Worm (Caenorhabditis elegans) whole organism, young adult: ENCODE measurements around the gene nbs-1.
A peak's percentile ranks its signal among the peaks of the same experiment; 100 is the strongest.

ENCODE experiments used
- B0336.3 ChIP-seq: fragments of 200-800 bp; sonication (Bioruptor generic); IDR thresholded peaks from 2 replicates; pipeline ENCODE4 v1.3.6; 2022; ENCODE audit warnings: missing genetic modification characterization, missing compliant biosample characterization
- C17E4.6 ChIP-seq: fragments of 200-800 bp; sonication (Bioruptor generic); IDR thresholded peaks from 2 replicates; pipeline ENCODE4 v1.3.6; 2022; ENCODE audit warnings: missing genetic modification reagents, missing genetic modification characterization, missing compliant biosample characterization
- F33H1.4 ChIP-seq: fragments of 200-800 bp; sonication (Bioruptor generic); IDR thresholded peaks from 2 replicates; pipeline ENCODE4 v1.3.6; 2022; ENCODE audit warnings: missing genetic modification reagents, missing genetic modification characterization, missing compliant biosample characterization
- F37B4.10 ChIP-seq: fragments of 200-800 bp; sonication (Bioruptor generic); IDR thresholded peaks from 2 replicates; pipeline ENCODE4 v1.3.6; 2022; ENCODE audit warnings: missing genetic modification characterization, missing compliant biosample characterization
- F39B2.1 ChIP-seq: fragments of 200-800 bp; sonication (Bioruptor generic); IDR thresholded peaks from 2 replicates; pipeline ENCODE4 v1.3.6; 2022; ENCODE audit warnings: missing genetic modification reagents, missing genetic modification characterization, missing compliant biosample characterization
- F57A8.1 ChIP-seq: fragments of 200-800 bp; sonication (Bioruptor generic); optimal IDR thresholded peaks from 2 replicates; lab custom pipeline; 2018; ENCODE audit warnings: mild to moderate bottlenecking, missing genetic modification characterization, moderate library complexity, missing compliant biosample characterization
- T26A5.8 ChIP-seq: sonication (generic microtip); optimal IDR thresholded peaks from 2 replicates; lab custom pipeline; 2016; ENCODE audit warnings: missing genetic modification characterization, missing compliant biosample characterization
- Y53G8AR.9 ChIP-seq: fragments of 200-800 bp; sonication (Bioruptor generic); conservative IDR thresholded peaks from 2 replicates; pipeline ENCODE4 v1.3.6; 2022; ENCODE audit warnings: missing genetic modification reagents, missing genetic modification characterization, missing compliant biosample characterization
- Y56A3A.18 ChIP-seq: fragments of 200-800 bp; sonication (Bioruptor generic); IDR thresholded peaks from 2 replicates; pipeline ENCODE4 v1.3.6; 2022; ENCODE audit warnings: missing genetic modification reagents, missing genetic modification characterization, missing compliant biosample characterization
- Y95B8A.8 ChIP-seq: fragments of 200-800 bp; sonication (Bioruptor generic); IDR thresholded peaks from 2 replicates; pipeline ENCODE4 v1.3.6; 2022; ENCODE audit warnings: missing genetic modification reagents, missing genetic modification characterization, missing compliant biosample characterization
- ama-1 ChIP-seq, 3 experiments: fragments of 150-350 bp in 1 of 3; sonication (generic microtip) in 2 of 3; optimal IDR thresholded peaks; 2 replicates each; lab custom pipeline; 2014 to 2018; ENCODE audit warnings: missing biosample characterization in 2 of 3, missing genetic modification characterization in 2 of 3, missing genetic modification reagents in 2 of 3
- athp-1 ChIP-seq: sonication (generic microtip); optimal IDR thresholded peaks from 2 replicates; lab custom pipeline; 2017; ENCODE audit warnings: mild to moderate bottlenecking, missing genetic modification characterization, missing compliant biosample characterization
- attf-3 ChIP-seq: fragments of 200-800 bp; sonication (Bioruptor generic); conservative IDR thresholded peaks from 2 replicates; pipeline ENCODE4 v1.3.6; 2022; ENCODE audit warnings: missing genetic modification reagents, missing genetic modification characterization, missing compliant biosample characterization
- attf-6 ChIP-seq: fragments of 200-800 bp; sonication (Bioruptor generic); IDR thresholded peaks from 2 replicates; pipeline ENCODE4 v1.3.6; 2022; ENCODE audit warnings: missing genetic modification reagents, missing genetic modification characterization, missing compliant biosample characterization
- ceh-100 ChIP-seq: fragments of 200-800 bp; sonication (Bioruptor generic); IDR thresholded peaks from 2 replicates; pipeline ENCODE4 v1.3.6; 2022; ENCODE audit warnings: missing genetic modification reagents, missing genetic modification characterization, missing compliant biosample characterization
- chd-7 ChIP-seq: sonication (generic microtip); optimal IDR thresholded peaks from 2 replicates; lab custom pipeline; 2016; ENCODE audit warnings: mild to moderate bottlenecking, missing genetic modification characterization, moderate library complexity, missing compliant biosample characterization
- efl-1 ChIP-seq: fragments of 150-350 bp; optimal IDR thresholded peaks from 2 replicates; lab custom pipeline; 2014; ENCODE audit warnings: missing biosample characterization, missing genetic modification reagents, missing genetic modification characterization
- ekl-4 ChIP-seq: fragments of 200-800 bp; sonication (Bioruptor generic); IDR thresholded peaks from 2 replicates; pipeline ENCODE4 v1.3.6; 2022; ENCODE audit warnings: missing genetic modification reagents, missing genetic modification characterization, missing compliant biosample characterization
- fkh-3 ChIP-seq: sonication (generic microtip); optimal IDR thresholded peaks from 2 replicates; lab custom pipeline; 2016; ENCODE audit warnings: mild to moderate bottlenecking, missing genetic modification characterization, missing compliant biosample characterization
- him-1 ChIP-seq: sonication (generic microtip); optimal IDR thresholded peaks from 2 replicates; lab custom pipeline; 2016; ENCODE audit warnings: missing genotype, missing genetic modification reagents, missing genetic modification characterization, missing compliant biosample characterization
- hlh-12 ChIP-seq: sonication (generic microtip); optimal IDR thresholded peaks from 2 replicates; lab custom pipeline; 2016; ENCODE audit warnings: missing genetic modification characterization, missing compliant biosample characterization
- hmg-1.2 ChIP-seq: fragments of 200-800 bp; sonication (Bioruptor generic); IDR thresholded peaks from 2 replicates; pipeline ENCODE4 v1.3.6; 2022; ENCODE audit warnings: missing genetic modification reagents, missing genetic modification characterization, missing compliant biosample characterization
- hrde-1 ChIP-seq: sonication (generic microtip); optimal IDR thresholded peaks from 2 replicates; lab custom pipeline; 2016; ENCODE audit warnings: missing genetic modification characterization, mild to moderate bottlenecking, missing compliant biosample characterization, moderate library complexity, missing genotype, missing genetic modification reagents, borderline replicate concordance
- hsf-1 ChIP-seq: fragments of 200-800 bp; sonication (Bioruptor generic); IDR thresholded peaks from 2 replicates; pipeline ENCODE4 v1.3.6; 2022; ENCODE audit warnings: missing genetic modification reagents, missing genetic modification characterization, missing compliant biosample characterization
- lag-1 ChIP-seq: fragments of 200-800 bp; sonication (Bioruptor generic); IDR thresholded peaks from 2 replicates; pipeline ENCODE4 v1.3.6; 2022; ENCODE audit warnings: missing genetic modification reagents, missing genetic modification characterization, missing compliant biosample characterization
- lin-26 ChIP-seq: fragments of 200-800 bp; sonication (Bioruptor generic); IDR thresholded peaks from 2 replicates; pipeline ENCODE4 v1.3.6; 2022; ENCODE audit warnings: missing genetic modification reagents, missing genetic modification characterization, missing compliant biosample characterization
- lin-54 ChIP-seq: fragments of 200-800 bp; sonication (Bioruptor generic); optimal IDR thresholded peaks from 2 replicates; lab custom pipeline; 2018; ENCODE audit warnings: mild to moderate bottlenecking, missing genetic modification characterization, missing compliant biosample characterization
- lsl-1 ChIP-seq: fragments of 200-800 bp; sonication (Bioruptor generic); optimal IDR thresholded peaks from 2 replicates; lab custom pipeline; 2018; ENCODE audit warnings: mild to moderate bottlenecking, missing genetic modification characterization, moderate library complexity, missing compliant biosample characterization
- madf-3 ChIP-seq: fragments of 200-800 bp; sonication (Bioruptor generic); IDR thresholded peaks from 2 replicates; pipeline ENCODE4 v1.3.6; 2022; ENCODE audit warnings: missing genetic modification reagents, missing genetic modification characterization, missing compliant biosample characterization
- madf-6 ChIP-seq: fragments of 200-800 bp; sonication (Bioruptor generic); IDR thresholded peaks from 2 replicates; pipeline ENCODE4 v1.3.6; 2022; ENCODE audit warnings: missing genetic modification reagents, missing genetic modification characterization, missing compliant biosample characterization
- mel-28 ChIP-seq: sonication (generic microtip); optimal IDR thresholded peaks from 2 replicates; lab custom pipeline; 2016; ENCODE audit warnings: borderline replicate concordance, mild to moderate bottlenecking, missing genetic modification characterization, missing compliant biosample characterization
- nhr-80 ChIP-seq: sonication (generic microtip); optimal IDR thresholded peaks from 2 replicates; lab custom pipeline; 2016; ENCODE audit warnings: missing genetic modification characterization, missing compliant biosample characterization
- nhr-90 ChIP-seq: sonication (generic microtip); optimal IDR thresholded peaks from 2 replicates; lab custom pipeline; 2016; ENCODE audit warnings: missing genotype, mild to moderate bottlenecking, missing genetic modification characterization, missing compliant biosample characterization
- rcor-1 ChIP-seq: fragments of 200-800 bp; sonication (Bioruptor generic); IDR thresholded peaks from 2 replicates; pipeline ENCODE4 v1.3.6; 2022; ENCODE audit warnings: missing genetic modification reagents, missing genetic modification characterization, missing compliant biosample characterization
- snpc-3.4 ChIP-seq: sonication (generic microtip); optimal IDR thresholded peaks from 2 replicates; lab custom pipeline; 2017; ENCODE audit warnings: missing genetic modification characterization, mild to moderate bottlenecking, missing compliant biosample characterization, antibody characterized with exemption, moderate library complexity, missing genotype, missing genetic modification reagents
- xnd-1 ChIP-seq: sonication (generic microtip); optimal IDR thresholded peaks from 2 replicates; lab custom pipeline; 2016; ENCODE audit warnings: missing genotype, missing genetic modification reagents, missing genetic modification characterization, missing compliant biosample characterization
- zim-3 ChIP-seq: sonication (generic microtip); optimal IDR thresholded peaks from 2 replicates; lab custom pipeline; 2017; ENCODE audit warnings: mild to moderate bottlenecking, missing genetic modification characterization, moderate library complexity, missing compliant biosample characterization
- ztf-18 ChIP-seq: sonication (generic microtip); optimal IDR thresholded peaks from 2 replicates; lab custom pipeline; 2016; ENCODE audit warnings: missing genotype, mild to moderate bottlenecking, missing genetic modification characterization, missing compliant biosample characterization
- ztf-28 ChIP-seq: fragments of 200-800 bp; sonication (Bioruptor generic); IDR thresholded peaks from 2 replicates; pipeline ENCODE4 v1.3.6; 2022; ENCODE audit warnings: missing genetic modification reagents, missing genetic modification characterization, missing compliant biosample characterization

The nbs-1 gene

DNA sequence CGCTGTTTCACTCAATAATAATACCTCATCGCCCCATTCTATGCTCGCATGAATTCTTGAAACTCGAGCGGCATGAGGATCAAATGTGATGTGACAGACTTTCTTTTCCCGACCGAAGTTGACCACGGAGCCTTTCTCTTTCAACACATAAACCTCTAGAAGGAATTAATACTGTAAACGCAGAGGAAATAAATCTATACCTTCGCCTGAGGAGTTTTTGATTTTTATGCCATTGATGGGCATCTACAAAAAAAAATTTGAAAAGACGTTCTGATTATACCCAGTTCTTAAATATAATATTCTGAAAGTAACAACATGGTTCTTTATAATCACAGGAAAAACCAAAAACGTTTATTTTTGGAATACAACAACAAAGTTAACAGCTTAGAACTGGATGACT is at the start of gene nbs-1:
Gene nbs-1, minus strand, starts transcription at position 246 of the 400 bp plus-strand sequence.
- peak; percentile 16 for TF ChIP-seq fkh-3 (tag; lab: Kevin White, UChicago)
- no peak for TF ChIP-seq mel-28 (tag; lab: Kevin White, UChicago)
- peak; percentile 75 for TF ChIP-seq ekl-4
- TF ChIP-seq him-1 (tag; lab: Kevin White, UChicago): peak; percentile 13
- TF ChIP-seq madf-6 (GFP tag; lab: Robert Waterston, UW): peak; percentile 59
- TF ChIP-seq hrde-1 (tag; lab: Kevin White, UChicago): peak; percentile 51
- peak; percentile 27 for TF ChIP-seq snpc-3.4 (tag; lab: Kevin White, UChicago)
- TF ChIP-seq attf-3 (GFP tag; lab: Robert Waterston, UW): no peak
- TF ChIP-seq Y56A3A.18 (GFP tag; lab: Robert Waterston, UW): 0 out of 2 replicates have a peak, but pooled peaks have one; percentile 9
- peak; percentile 12 for TF ChIP-seq athp-1 (tag; lab: Kevin White, UChicago)
- no peak for TF ChIP-seq Y95B8A.8 (GFP tag; lab: Robert Waterston, UW)
- TF ChIP-seq ama-1 (optimal IDR thresholded peaks at IDR 0.05; lab: Kevin White, UChicago): no peak
- peak; percentile 7 to 60 for TF ChIP-seq ama-1 (GFP tag; optimal IDR thresholded peaks at IDR 0.05; lab: Kevin White, UChicago)
- TF ChIP-seq ceh-100 (GFP tag; lab: Robert Waterston, UW): peak; percentile 24; the same call in 1 of the 2 replicates
- TF ChIP-seq nhr-90 (tag; lab: Kevin White, UChicago): no peak
- peak; percentile 41 for TF ChIP-seq lin-54 (GFP tag; lab: Kevin White, UChicago)
- TF ChIP-seq hmg-1.2: 0 out of 2 replicates have a peak, but pooled peaks have one; percentile 14
- TF ChIP-seq efl-1 (GFP tag; lab: Kevin White, UChicago): peak; percentile 6
- peak; percentile 38 for TF ChIP-seq xnd-1 (tag; lab: Kevin White, UChicago)
- peak; percentile 49; the same call in 1 of the 2 replicates for TF ChIP-seq madf-3 (GFP tag; lab: Robert Waterston, UW)
- peak; percentile 28 for TF ChIP-seq chd-7 (tag; lab: Kevin White, UChicago)
- peak; percentile 45 for TF ChIP-seq F33H1.4 (GFP tag; lab: Robert Waterston, UW)
- no peak for TF ChIP-seq nhr-80 (tag; lab: Kevin White, UChicago)
- peak; percentile 18 for TF ChIP-seq ztf-18
- TF ChIP-seq Y53G8AR.9 (GFP tag; lab: Robert Waterston, UW): peak; percentile 65; the same call in 1 of the 2 replicates
- TF ChIP-seq zim-3 (tag; lab: Kevin White, UChicago): no peak
- TF ChIP-seq ztf-28 (GFP tag; lab: Robert Waterston, UW): no peak
- no peak for TF ChIP-seq lag-1 (GFP tag; lab: Robert Waterston, UW)
- TF ChIP-seq hsf-1: peak; percentile 73
- no peak for TF ChIP-seq hlh-12 (tag; lab: Kevin White, UChicago)
- 0 out of 2 replicates have a peak, but pooled peaks have one; percentile 57 for TF ChIP-seq lin-26 (GFP tag; lab: Robert Waterston, UW)
- peak; percentile 59; the same call in 1 of the 2 replicates for TF ChIP-seq attf-6 (GFP tag; lab: Robert Waterston, UW)
- TF ChIP-seq B0336.3 (GFP tag; lab: Robert Waterston, UW): peak; percentile 80
- peak; percentile 67; the same call in 1 of the 2 replicates for TF ChIP-seq F39B2.1 (GFP tag; lab: Robert Waterston, UW)
- peak; percentile 21 for TF ChIP-seq F57A8.1 (GFP tag; lab: Kevin White, UChicago)
- 0 out of 2 replicates have a peak, but pooled peaks have one; percentile 34 for TF ChIP-seq C17E4.6
- TF ChIP-seq lsl-1 (GFP tag; lab: Kevin White, UChicago): peak; percentile 39
- TF ChIP-seq T26A5.8 (tag; lab: Kevin White, UChicago): peak; percentile 8
- peak; percentile 60 for TF ChIP-seq rcor-1
- TF ChIP-seq F37B4.10: no peak
